Worm (Caenorhabditis elegans) whole organism, L1 larva: ENCODE results near the gene M03C11.3.

Experiments used
- C04F5.9 ChIP-seq: sonication (generic microtip); optimal IDR thresholded peaks from 2 replicates; lab custom pipeline; 2016; ENCODE audit warnings: missing genetic modification characterization, missing compliant biosample characterization
- C16A3.4 ChIP-seq: fragments of 150-350 bp; optimal IDR thresholded peaks from 2 replicates; lab custom pipeline; 2014; ENCODE audit warnings: missing biosample characterization, missing genetic modification characterization
- alr-1 ChIP-seq: fragments of 200-800 bp; sonication (Bioruptor generic); optimal IDR thresholded peaks from 2 replicates; lab custom pipeline; 2018; ENCODE audit warnings: borderline replicate concordance, mild to moderate bottlenecking, missing genetic modification characterization, missing compliant biosample characterization
- blmp-1 ChIP-seq: fragments of 150-350 bp; optimal IDR thresholded peaks from 2 replicates; lab custom pipeline; 2014; ENCODE audit warnings: missing biosample characterization, missing genetic modification characterization
- ceh-8 ChIP-seq: fragments of 200-800 bp; sonication (Bioruptor generic); optimal IDR thresholded peaks from 2 replicates; lab custom pipeline; 2018; ENCODE audit warnings: mild to moderate bottlenecking, missing genetic modification characterization, moderate library complexity, missing compliant biosample characterization
- dsc-1 ChIP-seq: sonication (generic microtip); optimal IDR thresholded peaks from 2 replicates; lab custom pipeline; 2016; ENCODE audit warnings: mild to moderate bottlenecking, missing genetic modification characterization, missing compliant biosample characterization
- efl-1 ChIP-seq, 4 experiments: fragments of 150-350 bp; optimal IDR thresholded peaks in 3 of 4; peaks in 1 of 4; 1 replicate in 1 of 4; 2 replicates in 3 of 4; lab custom pipeline; 2014; ENCODE audit warnings: missing biosample characterization in 2 of 4, missing genetic modification characterization in 2 of 4, missing genetic modification reagents in 2 of 4
- efl-3 ChIP-seq: fragments of 200-800 bp; sonication (Bioruptor generic); optimal IDR thresholded peaks from 2 replicates; lab custom pipeline; 2018; ENCODE audit warnings: mild to moderate bottlenecking, missing genetic modification characterization, missing compliant biosample characterization
- elt-2 ChIP-seq: sonication (generic microtip); optimal IDR thresholded peaks from 2 replicates; lab custom pipeline; 2016; ENCODE audit warnings: missing genetic modification characterization, mild to moderate bottlenecking, inconsistent platforms, missing compliant biosample characterization, missing genetic modification reagents
- fkh-10 ChIP-seq: sonication (generic microtip); optimal IDR thresholded peaks from 2 replicates; lab custom pipeline; 2017; ENCODE audit warnings: missing biosample characterization, missing genetic modification reagents, missing genetic modification characterization
- fkh-8 ChIP-seq: sonication (generic microtip); optimal IDR thresholded peaks from 2 replicates; lab custom pipeline; 2016; ENCODE audit warnings: mild to moderate bottlenecking, missing genetic modification characterization, missing compliant biosample characterization
- hlh-17 ChIP-seq: fragments of 200-800 bp; sonication (Bioruptor generic); optimal IDR thresholded peaks from 2 replicates; lab custom pipeline; 2018; ENCODE audit warnings: missing genetic modification characterization, mild to moderate bottlenecking, missing compliant biosample characterization, moderate library complexity, borderline replicate concordance
- isw-1 ChIP-seq: fragments of 200-800 bp; sonication (Bioruptor generic); IDR thresholded peaks from 2 replicates; pipeline ENCODE4 v1.3.6; 2022; ENCODE audit warnings: missing genetic modification characterization, missing compliant biosample characterization
- lin-14 ChIP-seq: fragments of 200-800 bp; sonication (Bioruptor generic); optimal IDR thresholded peaks from 2 replicates; lab custom pipeline; 2018; ENCODE audit warnings: mild to moderate bottlenecking, missing genetic modification characterization, moderate library complexity, missing compliant biosample characterization
- lin-35 ChIP-seq, 2 experiments: fragments of 150-350 bp; optimal IDR thresholded peaks; 2 replicates each; lab custom pipeline; 2014; ENCODE audit warnings: missing biosample characterization in 2 of 2, missing genetic modification characterization in 2 of 2, missing genetic modification reagents in 2 of 2
- lin-39 ChIP-seq: fragments of 150-350 bp; optimal IDR thresholded peaks from 2 replicates; lab custom pipeline; 2014; ENCODE audit warnings: missing biosample characterization, missing genetic modification reagents, missing genetic modification characterization
- lsy-2 ChIP-seq, 2 experiments: fragments of 150-350 bp; optimal IDR thresholded peaks; 2 replicates each; lab custom pipeline; 2014; ENCODE audit warnings: missing biosample characterization in 2 of 2, missing genetic modification characterization in 2 of 2
- mdl-1 ChIP-seq, 2 experiments: fragments of 150-350 bp; optimal IDR thresholded peaks; 2 replicates each; lab custom pipeline; 2014 to 2017; ENCODE audit warnings: missing biosample characterization in 2 of 2, missing genetic modification characterization in 2 of 2, inconsistent platforms in 1 of 2
- mef-2 ChIP-seq: fragments of 150-350 bp; optimal IDR thresholded peaks from 2 replicates; lab custom pipeline; 2014; ENCODE audit warnings: missing biosample characterization, missing genetic modification characterization
- nhr-11 ChIP-seq: fragments of 150-350 bp; optimal IDR thresholded peaks from 2 replicates; lab custom pipeline; 2014; ENCODE audit warnings: missing biosample characterization, missing genetic modification characterization
- nhr-47 ChIP-seq: sonication (generic microtip); optimal IDR thresholded peaks from 2 replicates; lab custom pipeline; 2016; ENCODE audit warnings: mild to moderate bottlenecking, missing genetic modification characterization, moderate library complexity, missing compliant biosample characterization
- nhr-71 ChIP-seq: sonication (generic microtip); optimal IDR thresholded peaks from 2 replicates; lab custom pipeline; 2016; ENCODE audit warnings: mild to moderate bottlenecking, missing genetic modification characterization, moderate library complexity, missing compliant biosample characterization
- nhr-85 ChIP-seq: sonication (generic microtip); peaks from one replicate; lab custom pipeline; 2016; ENCODE audit warnings: missing genetic modification characterization, inconsistent platforms, missing compliant biosample characterization
- nhr-90 ChIP-seq: sonication (generic microtip); optimal IDR thresholded peaks from 2 replicates; lab custom pipeline; 2016; ENCODE audit warnings: mild to moderate bottlenecking, missing genetic modification characterization, missing compliant biosample characterization; ENCODE audit not compliant: poor library complexity
- pag-3 ChIP-seq: sonication (generic microtip); optimal IDR thresholded peaks from 2 replicates; lab custom pipeline; 2017; ENCODE audit warnings: missing genetic modification characterization, mild to moderate bottlenecking, missing compliant biosample characterization, antibody characterized with exemption, borderline replicate concordance; ENCODE audit not compliant: insufficient read depth
- pax-3 ChIP-seq: fragments of 200-800 bp; sonication (Bioruptor generic); optimal IDR thresholded peaks from 2 replicates; lab custom pipeline; 2018; ENCODE audit warnings: mild to moderate bottlenecking, missing genetic modification characterization, moderate library complexity, missing compliant biosample characterization
- rnt-1 ChIP-seq: sonication (generic microtip); optimal IDR thresholded peaks from 2 replicates; lab custom pipeline; 2016; ENCODE audit warnings: mild to moderate bottlenecking, missing genetic modification characterization, moderate library complexity, missing compliant biosample characterization
- skn-1 ChIP-seq: fragments of 150-350 bp; optimal IDR thresholded peaks from 2 replicates; lab custom pipeline; 2014; ENCODE audit warnings: missing biosample characterization, missing genetic modification characterization
- snu-23 ChIP-seq: sonication (generic microtip); optimal IDR thresholded peaks from 2 replicates; lab custom pipeline; 2016; ENCODE audit warnings: missing genetic modification characterization, missing compliant biosample characterization
- tbx-2 ChIP-seq: sonication (generic microtip); optimal IDR thresholded peaks from 2 replicates; lab custom pipeline; 2016; ENCODE audit warnings: missing genetic modification characterization, missing compliant biosample characterization
- tlp-1 ChIP-seq: fragments of 150-350 bp; optimal IDR thresholded peaks from 2 replicates; lab custom pipeline; 2014; ENCODE audit warnings: missing biosample characterization, missing genetic modification characterization
- unc-62 ChIP-seq: fragments of 150-350 bp; optimal IDR thresholded peaks from 2 replicates; lab custom pipeline; 2014; ENCODE audit warnings: missing biosample characterization, missing genetic modification reagents, missing genetic modification characterization
- unc-98 ChIP-seq: fragments of 200-800 bp; sonication (Bioruptor generic); IDR thresholded peaks from 2 replicates; pipeline ENCODE4 v1.3.6; 2022; ENCODE audit warnings: missing genetic modification characterization, missing compliant biosample characterization
- ztf-4 ChIP-seq: fragments of 150-350 bp; optimal IDR thresholded peaks from 2 replicates; lab custom pipeline; 2014; ENCODE audit warnings: missing biosample characterization, missing genetic modification characterization

Gene M03C11.3

ce11 chrIII:10358751-10359150 lies 46.1 kb upstream of the M03C11.3 start:
- peak; percentile 68 for TF ChIP-seq lin-14 (GFP tag; lab: Kevin White, UChicago)
- peak; percentile 22 for TF ChIP-seq fkh-10 (GFP tag; lab: Kevin White, UChicago)
- TF ChIP-seq nhr-71 (tag; lab: Kevin White, UChicago), result peak; percentile 16
- TF ChIP-seq lsy-2 (tag; optimal IDR thresholded peaks at IDR 0.05; lab: Kevin White, UChicago), result peak in 1 of 2 experiments; percentile 12
- TF ChIP-seq ceh-8, result no peak
- no peak for TF ChIP-seq mdl-1 (tag; optimal IDR thresholded peaks at IDR 0.05; lab: Kevin White, UChicago)

ce11 chrIII:10359916-10360315 lies 45.0 kb upstream of the M03C11.3 start:
- TF ChIP-seq nhr-47 (tag; lab: Kevin White, UChicago) (no peak), lin-14 (GFP tag; lab: Kevin White, UChicago) (peak; percentile 22), nhr-85 (tag; lab: Kevin White, UChicago) (peak; percentile 10)

ce11 chrIII:10361456-10361855 lies 43.4 kb upstream of the M03C11.3 start:
- no peak for TF ChIP-seq tlp-1
- TF ChIP-seq nhr-11 (tag; lab: Kevin White, UChicago), result no peak
- no peak for TF ChIP-seq fkh-10 (GFP tag; lab: Kevin White, UChicago)
- no peak for TF ChIP-seq lin-35 (GFP tag; optimal IDR thresholded peaks at IDR 0.05; lab: Kevin White, UChicago)
- TF ChIP-seq elt-2 (tag; lab: Kevin White, UChicago), result no peak
- TF ChIP-seq fkh-8, result no peak
- TF ChIP-seq pag-3 (tag; lab: Kevin White, UChicago), result no peak
- TF ChIP-seq ztf-4 (tag; lab: Kevin White, UChicago), result no peak
- TF ChIP-seq blmp-1, result no peak
- TF ChIP-seq snu-23 (GFP tag; lab: Kevin White, UChicago), result no peak
- no peak for TF ChIP-seq ceh-8
- no peak for TF ChIP-seq mef-2 (tag; lab: Kevin White, UChicago)

DNA sequence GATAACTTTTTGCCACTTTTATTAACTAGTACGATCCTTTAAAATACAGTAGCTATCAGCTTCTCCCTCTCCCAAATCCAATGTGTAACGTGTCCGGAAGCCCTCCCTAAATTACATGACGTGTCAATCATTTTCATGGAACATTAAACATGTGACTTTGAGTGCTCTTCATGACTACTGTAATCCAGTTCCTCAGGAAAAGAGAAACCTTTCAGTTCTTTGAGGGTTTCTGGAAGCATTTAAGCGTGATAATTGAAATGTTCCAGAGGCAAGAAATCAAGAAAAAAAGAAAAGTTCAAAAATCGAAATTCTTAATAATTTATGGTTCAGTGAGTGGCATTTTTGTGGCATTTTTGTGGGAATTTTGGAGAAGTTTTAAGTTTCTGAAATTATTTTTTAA lies 42.0 kb upstream of the M03C11.3 start:
- TF ChIP-seq skn-1 (tag; lab: Kevin White, UChicago), result no peak
- no peak for TF ChIP-seq blmp-1
- TF ChIP-seq elt-2 (tag; lab: Kevin White, UChicago), result no peak
- no peak for TF ChIP-seq C04F5.9
- TF ChIP-seq pax-3, result peak; percentile 12
- TF ChIP-seq isw-1 (GFP tag; lab: Robert Waterston, UW), result no peak
- no peak for TF ChIP-seq hlh-17 (GFP tag; lab: Kevin White, UChicago)
- TF ChIP-seq fkh-8, result peak; percentile 60
- TF ChIP-seq lin-39 (tag; lab: Kevin White, UChicago), result no peak
- TF ChIP-seq nhr-90 (tag; lab: Kevin White, UChicago), result no peak
- no peak for TF ChIP-seq C16A3.4 (tag; lab: Kevin White, UChicago)
- no peak for TF ChIP-seq unc-98 (GFP tag; lab: Robert Waterston, UW)
- TF ChIP-seq fkh-10 (GFP tag; lab: Kevin White, UChicago), result no peak
- TF ChIP-seq dsc-1, result peak; percentile 64
- no peak for TF ChIP-seq tbx-2
- no peak for TF ChIP-seq efl-1 (optimal IDR thresholded peaks at IDR 0.05; lab: Kevin White, UChicago)
- no peak for TF ChIP-seq efl-1 (GFP tag; optimal IDR thresholded peaks at IDR 0.05 in 1 of 2; lab: Kevin White, UChicago)
- TF ChIP-seq lsy-2 (tag; optimal IDR thresholded peaks at IDR 0.05; lab: Kevin White, UChicago), result peak in 1 of 2 experiments; percentile 29

DNA sequence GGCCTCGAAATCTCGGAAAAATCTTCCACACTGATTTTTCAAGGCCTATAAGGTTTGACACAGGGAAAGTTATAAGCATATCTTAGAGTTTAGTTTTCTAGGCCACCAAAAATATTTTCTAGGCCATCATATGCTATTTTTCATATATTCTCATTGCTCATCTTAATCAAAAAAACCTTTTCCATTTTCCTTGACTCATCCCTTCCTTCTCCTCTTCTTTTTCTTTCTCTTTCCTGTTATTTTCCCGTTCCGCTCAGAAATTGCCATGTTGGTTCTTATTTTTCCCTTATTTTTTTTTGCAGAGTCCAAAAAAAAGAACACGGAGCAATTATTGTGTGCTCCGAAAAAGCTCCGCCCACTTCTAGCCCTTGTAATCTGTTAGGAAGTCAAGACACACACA lies 40.2 kb upstream of the M03C11.3 start, which contains the start of gene tbc-8:
tbc-8 (plus strand) TSS at position 301 of the 400 bp plus-strand sequence.
- TF ChIP-seq elt-2 (tag; lab: Kevin White, UChicago) (no peak), alr-1 (tag; lab: Kevin White, UChicago) (no peak), rnt-1 (tag; lab: Kevin White, UChicago) (no peak), efl-3 (GFP tag; lab: Kevin White, UChicago) (no peak), unc-62 (no peak)
